Fruit fly (Drosophila melanogaster): Measurements from ENCODE around the gene CG2931.

CG2931 gene

dm6 chr3R:5519789-5520188, 48.6 kb downstream of the CG2931 start:
- TF ChIP-seq ttk (optimal IDR thresholded peaks at IDR 0.05): no peak

DNA sequence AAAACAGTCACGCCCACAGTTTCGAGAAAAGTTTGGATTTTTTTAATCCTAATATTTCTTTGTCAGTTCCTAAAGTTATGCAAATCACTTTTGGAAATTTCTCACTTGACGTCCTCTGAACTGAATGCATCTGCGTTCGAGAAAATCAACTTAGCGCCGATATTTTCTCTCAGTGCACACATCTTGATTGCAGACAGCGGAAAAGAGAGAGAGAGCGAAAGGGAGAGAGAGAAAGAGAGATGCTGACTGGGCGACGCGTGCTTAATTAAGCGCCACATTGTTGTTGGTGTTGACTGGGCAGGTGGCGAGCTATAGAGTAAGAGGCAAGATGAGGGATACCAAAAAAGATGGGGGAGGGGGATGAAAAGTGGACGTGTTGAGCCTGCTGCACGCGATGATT, 49.8 kb downstream of the CG2931 start:
- TF ChIP-seq insv (optimal IDR thresholded peaks at IDR 0.05) (no peak), Sin3A (optimal IDR thresholded peaks at IDR 0.05) (no peak), ttk (optimal IDR thresholded peaks at IDR 0.05) (no peak), Myc (optimal IDR thresholded peaks at IDR 0.05) (no peak), psq (optimal IDR thresholded peaks at IDR 0.05) (no peak), h (optimal IDR thresholded peaks at IDR 0.05) (no peak)

dm6 chr3R:5517876-5518211, 50.6 kb downstream of the CG2931 start:
- TF ChIP-seq h (optimal IDR thresholded peaks at IDR 0.05): no peak
- no peak for TF ChIP-seq ttk (optimal IDR thresholded peaks at IDR 0.05)
- TF ChIP-seq Sin3A (optimal IDR thresholded peaks at IDR 0.05): no peak
- no peak for TF ChIP-seq psq (optimal IDR thresholded peaks at IDR 0.05)
- TF ChIP-seq insv (optimal IDR thresholded peaks at IDR 0.05): no peak
- TF ChIP-seq Myc (optimal IDR thresholded peaks at IDR 0.05): no peak

All from Kc167 (cell line).